Worm (Caenorhabditis elegans) whole organism, L4/young adult: ENCODE measurements around the gene R13H4.7.

Source experiments
- W03F9.2 ChIP-seq: fragments of 150-350 bp; optimal IDR thresholded peaks from 2 replicates; lab custom pipeline; 2014; ENCODE audit warnings: missing biosample characterization, missing genetic modification characterization
- dao-5 ChIP-seq: sonication (generic microtip); optimal IDR thresholded peaks from 2 replicates; lab custom pipeline; 2016; ENCODE audit warnings: missing genotype, missing genetic modification characterization, moderate library complexity, missing compliant biosample characterization
- him-1 ChIP-seq: sonication (generic microtip); optimal IDR thresholded peaks from 2 replicates; lab custom pipeline; 2016; ENCODE audit warnings: missing genotype, missing genetic modification reagents, missing genetic modification characterization, missing compliant biosample characterization

DNA sequence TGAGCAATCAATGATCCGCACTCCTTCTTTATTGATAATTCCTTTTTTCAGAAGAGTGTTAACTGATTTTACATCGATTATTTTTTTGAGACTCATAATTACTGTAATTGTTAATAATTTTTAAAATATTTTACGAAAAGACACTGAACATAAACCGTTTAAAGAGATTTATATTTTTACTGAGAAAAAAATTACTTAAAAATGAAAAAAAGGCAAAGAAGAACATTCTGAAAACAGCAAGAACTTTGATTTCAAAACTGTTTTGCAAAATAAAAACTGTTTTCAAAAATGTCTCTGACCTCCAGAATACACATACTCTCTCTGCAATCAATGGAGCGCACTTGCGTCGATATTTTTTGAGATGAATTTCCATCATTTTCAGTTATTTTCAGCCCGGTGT, 41.1 kb downstream of the R13H4.7 start, which contains the start of the genes mpst-1 and D2023.6:
- TF ChIP-seq W03F9.2 (no peak), him-1 (no peak), dao-5 (tag; lab: Kevin White, UChicago) (no peak)
